Worm (Caenorhabditis elegans) whole organism, late embryonic: ENCODE measurements around the gene set-16.

Source experiments
- ama-1 ChIP-seq: fragments of 150-350 bp; optimal IDR thresholded peaks from 2 replicates; lab custom pipeline; 2014
- ceh-30 ChIP-seq: fragments of 150-350 bp; optimal IDR thresholded peaks from 2 replicates; lab custom pipeline; 2014; ENCODE audit warnings: missing biosample characterization, missing genetic modification characterization
- dmd-4 ChIP-seq: sonication (generic microtip); optimal IDR thresholded peaks from 2 replicates; lab custom pipeline; 2016; ENCODE audit warnings: borderline replicate concordance, missing genetic modification characterization, missing compliant biosample characterization
- eyg-1 ChIP-seq: sonication (generic microtip); optimal IDR thresholded peaks from 2 replicates; lab custom pipeline; 2016; ENCODE audit warnings: missing genotype, missing genetic modification characterization, missing compliant biosample characterization
- gmeb-2 ChIP-seq: sonication (generic microtip); optimal IDR thresholded peaks from 2 replicates; lab custom pipeline; 2016; ENCODE audit warnings: missing genetic modification characterization, inconsistent platforms, missing compliant biosample characterization
- hlh-13 ChIP-seq: fragments of 200-800 bp; sonication (Bioruptor generic); optimal IDR thresholded peaks from 2 replicates; lab custom pipeline; 2018; ENCODE audit warnings: mild to moderate bottlenecking, missing genetic modification characterization, missing compliant biosample characterization
- nhr-232 ChIP-seq: sonication (generic microtip); optimal IDR thresholded peaks from 2 replicates; lab custom pipeline; 2016; ENCODE audit warnings: missing genetic modification characterization, missing compliant biosample characterization
- pha-2 ChIP-seq: sonication (generic microtip); optimal IDR thresholded peaks from 2 replicates; lab custom pipeline; 2017; ENCODE audit warnings: mild to moderate bottlenecking, missing genetic modification characterization, missing compliant biosample characterization
- pqm-1 ChIP-seq: sonication (generic microtip); optimal IDR thresholded peaks from 2 replicates; lab custom pipeline; 2016; ENCODE audit warnings: missing genetic modification characterization, missing compliant biosample characterization
- sox-4 ChIP-seq: sonication (generic microtip); optimal IDR thresholded peaks from 2 replicates; lab custom pipeline; 2017; ENCODE audit warnings: mild to moderate bottlenecking, missing genetic modification characterization, inconsistent platforms, missing compliant biosample characterization

DNA sequence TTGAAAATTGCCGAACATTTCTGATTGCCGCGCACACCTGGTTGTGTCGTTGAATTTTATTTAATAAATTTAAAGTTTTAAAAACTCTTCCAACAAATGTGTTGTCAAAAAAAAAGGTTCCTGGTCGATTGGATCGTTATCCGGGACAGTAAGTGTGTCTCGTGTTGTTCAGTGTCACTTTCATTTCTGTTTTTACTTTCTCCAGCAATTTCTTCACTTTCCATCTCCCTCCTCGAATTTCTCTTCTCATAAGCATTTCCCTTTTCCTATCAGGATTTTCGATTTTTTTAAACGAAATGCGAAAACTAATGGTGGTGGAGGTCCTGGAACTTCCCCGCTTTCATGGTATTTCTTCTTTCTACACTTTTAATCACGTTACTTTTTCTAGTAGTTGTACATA lies 51.9 kb downstream of the set-16 start:
- TF ChIP-seq hlh-13 (GFP tag; lab: Kevin White, UChicago) (no peak), pqm-1 (no peak), sox-4 (tag; lab: Kevin White, UChicago) (no peak), ama-1 (lab: Kevin White, UChicago) (no peak), eyg-1 (tag; lab: Kevin White, UChicago) (no peak), dmd-4 (no peak), nhr-232 (tag; lab: Kevin White, UChicago) (no peak), gmeb-2 (tag; lab: Kevin White, UChicago) (no peak), pha-2 (tag; lab: Kevin White, UChicago) (no peak), ceh-30 (no peak)
